Worm (Caenorhabditis elegans): ENCODE measurements around the gene F40A3.2.

DNA sequence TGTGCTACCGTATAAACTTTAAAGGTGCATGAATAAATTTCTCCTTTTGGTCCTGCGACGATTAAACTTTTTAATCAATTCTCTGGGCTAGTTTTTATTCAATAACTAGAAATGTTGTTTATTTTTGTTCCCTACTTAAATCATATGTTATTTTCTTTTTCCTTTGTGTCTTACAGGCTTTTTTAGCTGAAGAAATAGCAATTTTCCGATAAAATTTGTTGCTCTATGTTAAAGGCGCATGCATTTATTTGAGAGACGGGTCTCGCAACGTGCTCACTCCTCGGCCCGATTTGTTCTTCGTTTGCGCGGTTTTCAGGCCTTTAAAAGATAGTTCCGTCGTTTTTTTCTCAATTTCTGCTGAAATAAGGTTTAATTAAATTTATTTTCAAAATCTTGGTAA, 24.8 kb upstream of the F40A3.2 start:
- TF ChIP-seq dpl-1 (GFP tag; optimal IDR thresholded peaks at IDR 0.05) (no peak), lin-38 (GFP tag; IDR thresholded peaks at IDR 0.05) (0 out of 2 replicates have a peak, but pooled peaks have one; percentile 22), mep-1 (tag; optimal IDR thresholded peaks at IDR 0.05) (no peak), nhr-25 (tag; optimal IDR thresholded peaks at IDR 0.05; ENCODE audit: borderline replicate concordance, insufficient read depth) (no peak), skn-1 (tag; optimal IDR thresholded peaks at IDR 0.05) (no peak)
